Worm (Caenorhabditis elegans): ENCODE data around the gene ZK381.62.

ce11 chrIV:6965192-6965591, 5.9 kb downstream of the ZK381.62 start, which contains the start of gene ZK381.2:
- TF ChIP-seq flt-1 (GFP tag; IDR thresholded peaks at IDR 0.05) (no peak), tbx-37 (GFP tag; conservative IDR thresholded peaks at IDR 0.05) (no peak), ama-1 (optimal IDR thresholded peaks at IDR 0.05) (no peak), ceh-13 (GFP tag; optimal IDR thresholded peaks at IDR 0.05) (no peak), ceh-36 (tag; optimal IDR thresholded peaks at IDR 0.05) (no peak), B0310.2 (tag; optimal IDR thresholded peaks at IDR 0.05) (no peak), aly-1 (tag; optimal IDR thresholded peaks at IDR 0.05) (no peak), F13C5.2 (tag; optimal IDR thresholded peaks at IDR 0.05) (no peak), sea-1 (GFP tag; conservative IDR thresholded peaks at IDR 0.05) (no peak)

All from whole organism, early embryonic.